Worm (Caenorhabditis elegans) whole organism, L4 larva: ENCODE results near the gene Y41G9A.6.

ENCODE experiments used
- F10B5.3 ChIP-seq: sonication (generic microtip); optimal IDR thresholded peaks from 2 replicates; lab custom pipeline; 2016; ENCODE audit warnings: mild to moderate bottlenecking, missing genetic modification characterization, missing compliant biosample characterization
- F44E2.7 ChIP-seq: fragments of 200-800 bp; sonication (Bioruptor generic); IDR thresholded peaks from 2 replicates; pipeline ENCODE4 v2.1.2; 2022; ENCODE audit warnings: missing genetic modification characterization, missing compliant biosample characterization
- F49E8.2 ChIP-seq: sonication (generic microtip); optimal IDR thresholded peaks from 2 replicates; lab custom pipeline; 2016; ENCODE audit warnings: missing compliant biosample characterization, mild to moderate bottlenecking, missing genetic modification characterization, borderline replicate concordance
- T20F7.1 ChIP-seq: fragments of 200-800 bp; sonication (Bioruptor generic); optimal IDR thresholded peaks from 2 replicates; lab custom pipeline; 2018; ENCODE audit warnings: mild to moderate bottlenecking, missing genetic modification characterization, missing compliant biosample characterization
- Y48G9A.11 ChIP-seq: fragments of 200-800 bp; sonication (Bioruptor generic); IDR thresholded peaks from 2 replicates; pipeline ENCODE4 v1.3.6; 2022; ENCODE audit warnings: missing genetic modification reagents, missing genetic modification characterization, missing compliant biosample characterization
- Y5F2A.4 ChIP-seq: fragments of 200-800 bp; sonication (Bioruptor generic); optimal IDR thresholded peaks from 2 replicates; lab custom pipeline; 2018; ENCODE audit warnings: mild to moderate bottlenecking, missing genetic modification characterization, missing compliant biosample characterization
- ZK337.2 ChIP-seq: fragments of 200-800 bp; sonication (Bioruptor generic); IDR thresholded peaks from 2 replicates; pipeline ENCODE4 v1.3.6; 2022; ENCODE audit warnings: missing genetic modification reagents, missing genetic modification characterization, missing compliant biosample characterization
- arid-1 ChIP-seq: fragments of 200-800 bp; sonication (Bioruptor generic); conservative IDR thresholded peaks from 2 replicates; pipeline ENCODE4 v1.3.6; 2022; ENCODE audit warnings: missing genetic modification reagents, missing genetic modification characterization, missing compliant biosample characterization
- attf-4 ChIP-seq: sonication (generic microtip); optimal IDR thresholded peaks from 3 replicates; lab custom pipeline; 2017; ENCODE audit warnings: missing biosample characterization, missing genetic modification characterization
- ceh-32 ChIP-seq: sonication (generic microtip); optimal IDR thresholded peaks from 2 replicates; lab custom pipeline; 2016; ENCODE audit warnings: mild to moderate bottlenecking, missing genetic modification characterization, missing compliant biosample characterization; ENCODE audit not compliant: poor library complexity
- ceh-44 ChIP-seq: fragments of 200-800 bp; sonication (Bioruptor generic); IDR thresholded peaks from 2 replicates; pipeline ENCODE4 v1.3.6; 2022; ENCODE audit warnings: missing genetic modification reagents, missing genetic modification characterization, missing compliant biosample characterization
- ceh-62 ChIP-seq: sonication (generic microtip); optimal IDR thresholded peaks from 2 replicates; lab custom pipeline; 2017; ENCODE audit warnings: missing biosample characterization, missing genetic modification characterization
- ceh-82 ChIP-seq: sonication (generic microtip); optimal IDR thresholded peaks from 2 replicates; lab custom pipeline; 2017; ENCODE audit warnings: missing biosample characterization, missing genetic modification characterization
- ces-1 ChIP-seq: fragments of 150-350 bp; sonication (generic microtip); optimal IDR thresholded peaks from 4 replicates; lab custom pipeline; 2014; ENCODE audit warnings: missing biosample characterization, missing genetic modification reagents, missing genetic modification characterization
- cey-2 ChIP-seq: sonication (generic microtip); optimal IDR thresholded peaks from 3 replicates; lab custom pipeline; 2017; ENCODE audit warnings: missing genetic modification characterization, mild to moderate bottlenecking, missing compliant biosample characterization, antibody characterized with exemption, borderline replicate concordance; ENCODE audit not compliant: insufficient read depth
- dmd-8 ChIP-seq: fragments of 200-800 bp; sonication (Bioruptor generic); IDR thresholded peaks from 2 replicates; pipeline ENCODE4 v1.3.6; 2022; ENCODE audit warnings: missing genetic modification characterization, missing compliant biosample characterization
- egl-27 ChIP-seq: sonication (generic microtip); optimal IDR thresholded peaks from 3 replicates; lab custom pipeline; 2017; ENCODE audit warnings: missing biosample characterization, missing genetic modification reagents, missing genetic modification characterization
- fkh-10 ChIP-seq: fragments of 150-350 bp; optimal IDR thresholded peaks from 2 replicates; lab custom pipeline; 2014; ENCODE audit warnings: missing biosample characterization, missing genetic modification reagents, missing genetic modification characterization
- fos-1 ChIP-seq: fragments of 150-350 bp; optimal IDR thresholded peaks from 2 replicates; lab custom pipeline; 2014; ENCODE audit warnings: missing biosample characterization, missing genetic modification characterization
- gei-8 ChIP-seq: fragments of 200-800 bp; sonication (Bioruptor generic); optimal IDR thresholded peaks from 2 replicates; lab custom pipeline; 2018; ENCODE audit warnings: mild to moderate bottlenecking, missing genetic modification characterization, missing compliant biosample characterization
- hlh-30 ChIP-seq: sonication (generic microtip); optimal IDR thresholded peaks from 2 replicates; lab custom pipeline; 2017; ENCODE audit warnings: antibody characterized with exemption, mild to moderate bottlenecking, missing genetic modification characterization, missing compliant biosample characterization; ENCODE audit not compliant: insufficient read depth
- hmg-1.1 ChIP-seq: fragments of 200-800 bp; sonication (Bioruptor generic); IDR thresholded peaks from 2 replicates; pipeline ENCODE4 v1.3.6; 2022; ENCODE audit warnings: missing genetic modification reagents, missing genetic modification characterization, missing compliant biosample characterization
- jun-1 ChIP-seq: fragments of 150-350 bp; optimal IDR thresholded peaks from 2 replicates; lab custom pipeline; 2014; ENCODE audit warnings: missing biosample characterization, missing genetic modification reagents, missing genetic modification characterization
- lin-1 ChIP-seq: fragments of 200-800 bp; sonication (Bioruptor generic); IDR thresholded peaks from 2 replicates; pipeline ENCODE4 v1.3.6; 2022; ENCODE audit warnings: missing genetic modification reagents, missing genetic modification characterization, missing compliant biosample characterization
- lin-38 ChIP-seq: fragments of 200-800 bp; sonication (Bioruptor generic); IDR thresholded peaks from 2 replicates; pipeline ENCODE4 v1.3.6; 2022; ENCODE audit warnings: missing genetic modification reagents, missing genetic modification characterization, missing compliant biosample characterization
- lsy-2 ChIP-seq, 2 experiments: fragments of 150-350 bp in 1 of 2; sonication (generic microtip) in 1 of 2; optimal IDR thresholded peaks; 2 replicates each; lab custom pipeline; 2014 to 2017; ENCODE audit warnings: missing biosample characterization in 2 of 2, missing genetic modification characterization in 2 of 2
- madf-5 ChIP-seq, 2 experiments: fragments of 200-800 bp; sonication (Bioruptor generic); IDR thresholded peaks; 2 replicates each; pipeline ENCODE4 v1.3.6; 2022; ENCODE audit warnings: missing compliant biosample characterization in 2 of 2, missing genetic modification characterization in 2 of 2
- mdl-1 ChIP-seq, 2 experiments: fragments of 150-350 bp in 1 of 2; sonication (generic microtip) in 1 of 2; optimal IDR thresholded peaks; 2 replicates each; lab custom pipeline; 2014 to 2017; ENCODE audit warnings: missing biosample characterization in 2 of 2, missing genetic modification characterization in 2 of 2
- mep-1 ChIP-seq: fragments of 150-350 bp; sonication (generic microtip); optimal IDR thresholded peaks from 3 replicates; lab custom pipeline; 2014; ENCODE audit warnings: missing biosample characterization, missing genetic modification characterization
- mes-2 ChIP-seq: sonication (generic microtip); optimal IDR thresholded peaks from 2 replicates; lab custom pipeline; 2016; ENCODE audit warnings: missing genotype, mild to moderate bottlenecking, missing genetic modification characterization, missing compliant biosample characterization; ENCODE audit not compliant: poor library complexity, severe bottlenecking
- nhr-237 ChIP-seq: sonication (generic microtip); optimal IDR thresholded peaks from 2 replicates; lab custom pipeline; 2017; ENCODE audit warnings: missing biosample characterization, missing genetic modification characterization
- nhr-28 ChIP-seq: fragments of 150-350 bp; optimal IDR thresholded peaks from 2 replicates; lab custom pipeline; 2014; ENCODE audit warnings: missing biosample characterization, missing genetic modification characterization
- nhr-41 ChIP-seq: fragments of 200-800 bp; sonication (Bioruptor generic); IDR thresholded peaks from 2 replicates; pipeline ENCODE4 v1.3.6; 2022; ENCODE audit warnings: missing genetic modification reagents, missing genetic modification characterization, missing compliant biosample characterization
- nhr-77 ChIP-seq: fragments of 150-350 bp; optimal IDR thresholded peaks from 2 replicates; lab custom pipeline; 2014; ENCODE audit warnings: missing biosample characterization, missing genetic modification characterization
- pha-4 ChIP-seq, 2 experiments: fragments of 150-350 bp in 1 of 2; fragments of 200-800 bp in 1 of 2; sonication (Bioruptor generic) in 1 of 2; IDR thresholded peaks in 1 of 2; optimal IDR thresholded peaks in 1 of 2; 2 replicates each; pipeline versions ENCODE4 v1.3.6 to Lab custom; 2014 to 2022; ENCODE audit warnings: missing genetic modification characterization in 2 of 2, missing genetic modification reagents in 2 of 2, missing biosample characterization in 1 of 2, missing compliant biosample characterization in 1 of 2
- php-3 ChIP-seq: fragments of 200-800 bp; sonication (Bioruptor generic); IDR thresholded peaks from 2 replicates; pipeline ENCODE4 v1.3.6; 2022; ENCODE audit warnings: missing genetic modification reagents, missing genetic modification characterization, missing compliant biosample characterization
- pqm-1 ChIP-seq: sonication (generic microtip); optimal IDR thresholded peaks from 2 replicates; lab custom pipeline; 2017; ENCODE audit warnings: missing biosample characterization, missing genetic modification characterization
- rbr-2 ChIP-seq: sonication (generic microtip); optimal IDR thresholded peaks from 2 replicates; lab custom pipeline; 2016; ENCODE audit warnings: missing genotype, missing genetic modification characterization, missing compliant biosample characterization
- sdz-12 ChIP-seq: fragments of 200-800 bp; sonication (Bioruptor generic); optimal IDR thresholded peaks from 2 replicates; lab custom pipeline; 2018; ENCODE audit warnings: mild to moderate bottlenecking, missing genetic modification characterization, missing compliant biosample characterization
- skn-1 ChIP-seq: fragments of 150-350 bp; optimal IDR thresholded peaks from 2 replicates; lab custom pipeline; 2014; ENCODE audit warnings: missing biosample characterization, missing genetic modification characterization
- snpc-1.2 ChIP-seq: fragments of 200-800 bp; sonication (Bioruptor generic); IDR thresholded peaks from 2 replicates; pipeline ENCODE4 v1.3.6; 2022; ENCODE audit warnings: missing genetic modification reagents, missing genetic modification characterization, missing compliant biosample characterization
- tag-97 ChIP-seq: fragments of 200-800 bp; sonication (Bioruptor generic); IDR thresholded peaks from 2 replicates; pipeline ENCODE4 v1.3.6; 2022; ENCODE audit warnings: missing genetic modification characterization, missing compliant biosample characterization
- unc-39 ChIP-seq: sonication (generic microtip); optimal IDR thresholded peaks from 2 replicates; lab custom pipeline; 2017; ENCODE audit warnings: missing biosample characterization, missing genetic modification characterization
- unc-62 ChIP-seq, 3 experiments: fragments of 150-350 bp in 1 of 3; sonication (generic microtip); optimal IDR thresholded peaks in 2 of 3; peaks in 1 of 3; 1 replicate in 1 of 3; 2 replicates in 2 of 3; lab custom pipeline; 2014 to 2017; ENCODE audit warnings: missing biosample characterization in 3 of 3, missing genetic modification characterization in 3 of 3, missing genetic modification reagents in 3 of 3, missing genotype in 1 of 3
- vab-7 ChIP-seq: fragments of 200-800 bp; sonication (Bioruptor generic); IDR thresholded peaks from 2 replicates; pipeline ENCODE4 v1.3.6; 2022; ENCODE audit warnings: missing genetic modification reagents, missing genetic modification characterization, missing compliant biosample characterization
- zfp-3 ChIP-seq: fragments of 200-800 bp; sonication (Bioruptor generic); conservative IDR thresholded peaks from 2 replicates; pipeline ENCODE4 v1.3.6; 2022; ENCODE audit warnings: missing genetic modification reagents, missing genetic modification characterization, missing compliant biosample characterization
- zip-2 ChIP-seq: fragments of 150-350 bp; optimal IDR thresholded peaks from 2 replicates; lab custom pipeline; 2014; ENCODE audit warnings: missing biosample characterization, missing genetic modification characterization
- ztf-7 ChIP-seq: fragments of 150-350 bp; optimal IDR thresholded peaks from 2 replicates; lab custom pipeline; 2014; ENCODE audit warnings: missing biosample characterization, missing genetic modification characterization

The Y41G9A.6 gene

DNA sequence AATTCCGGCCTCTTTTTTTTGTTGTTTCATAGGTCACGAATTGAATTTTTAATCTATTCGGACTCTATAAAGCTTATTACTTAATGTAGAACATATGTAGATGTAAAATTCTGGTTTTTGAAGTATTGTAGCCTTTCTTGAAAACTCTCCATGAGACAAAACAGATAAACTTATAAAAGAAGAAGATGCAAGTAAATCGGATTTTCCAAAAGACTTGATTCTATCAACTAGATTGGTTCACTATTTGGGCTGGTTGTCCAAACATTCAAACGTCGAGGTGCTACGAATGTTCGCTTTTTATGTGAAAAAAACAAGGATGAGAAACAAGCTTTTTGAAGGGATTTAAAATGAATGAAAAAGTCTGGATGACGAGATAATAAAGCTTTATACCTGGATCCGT is 36.4 kb upstream of the Y41G9A.6 start:
- TF ChIP-seq fkh-10 (GFP tag; lab: Kevin White, UChicago) (peak; percentile 33), mep-1 (tag; lab: Kevin White, UChicago) (no peak), ces-1 (GFP tag; lab: Kevin White, UChicago) (peak; percentile 53), snpc-1.2 (GFP tag; lab: Robert Waterston, UW) (no peak), nhr-237 (no peak), sdz-12 (GFP tag; lab: Kevin White, UChicago) (no peak)

DNA sequence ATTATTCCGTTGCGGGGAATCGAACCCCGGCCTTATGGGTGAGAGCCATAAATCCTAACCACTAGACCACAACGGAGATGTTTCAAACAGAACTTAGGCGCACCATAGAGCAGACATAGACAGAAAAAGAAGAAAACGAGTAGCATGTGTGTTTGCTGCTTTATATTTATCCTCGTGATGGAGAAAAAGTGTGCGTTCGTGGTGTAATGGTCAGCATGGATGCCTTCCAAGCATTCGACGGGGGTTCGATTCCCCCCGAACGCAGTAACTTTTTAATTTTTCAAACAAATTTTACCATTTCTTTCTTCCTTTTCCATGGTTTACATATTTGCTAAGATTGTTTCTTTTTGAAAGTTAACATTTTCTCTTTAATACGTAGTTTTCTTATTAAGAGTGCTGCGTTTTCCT is 32.4 kb upstream of the Y41G9A.6 start:
- TF ChIP-seq F10B5.3 (tag; lab: Kevin White, UChicago) (peak; percentile 90), cey-2 (tag; lab: Kevin White, UChicago) (peak; percentile 3), F44E2.7 (GFP tag; lab: Robert Waterston, UW) (peak; percentile 99), nhr-77 (tag; lab: Kevin White, UChicago) (peak; percentile 65), ZK337.2 (GFP tag; lab: Robert Waterston, UW) (peak; percentile 95), ceh-32 (tag; lab: Kevin White, UChicago) (peak; percentile 86), ztf-7 (peak; percentile 90), rbr-2 (tag; lab: Kevin White, UChicago) (peak; percentile 95), pha-4 (GFP tag; IDR thresholded peaks at IDR 0.05; lab: Robert Waterston, UW) (peak; percentile 98), pha-4 (tag; optimal IDR thresholded peaks at IDR 0.05; lab: Kevin White, UChicago) (peak; percentile 23), Y48G9A.11 (GFP tag; lab: Robert Waterston, UW) (peak; percentile 91), gei-8 (GFP tag; lab: Kevin White, UChicago) (peak; percentile 97), ceh-82 (no peak), mes-2 (tag; lab: Kevin White, UChicago) (peak; percentile 83), zfp-3 (GFP tag; lab: Robert Waterston, UW) (peak; percentile 95), ceh-62 (tag; lab: Kevin White, UChicago) (no peak), vab-7 (GFP tag; lab: Robert Waterston, UW) (peak; percentile 99), hlh-30 (peak; percentile 83), madf-5 (GFP tag; IDR thresholded peaks at IDR 0.05; lab: Robert Waterston, UW) (peak; percentile 96 to 98), dmd-8 (GFP tag; lab: Robert Waterston, UW) (peak; percentile 100), lin-1 (GFP tag; lab: Robert Waterston, UW) (peak; percentile 97), T20F7.1 (GFP tag; lab: Kevin White, UChicago) (peak; percentile 83), nhr-28 (tag; lab: Kevin White, UChicago) (peak; percentile 63), unc-39 (tag; lab: Kevin White, UChicago) (no peak), jun-1 (tag; lab: Kevin White, UChicago) (peak; percentile 91), mdl-1 (tag; optimal IDR thresholded peaks at IDR 0.05; lab: Kevin White, UChicago) (peak; percentile 34 to 82), hmg-1.1 (GFP tag; lab: Robert Waterston, UW) (peak; percentile 99), ceh-44 (GFP tag; lab: Robert Waterston, UW) (peak; percentile 97), skn-1 (tag; lab: Kevin White, UChicago) (no peak), unc-62 (GFP tag; optimal IDR thresholded peaks at IDR 0.05 in 1 of 2; lab: Kevin White, UChicago) (peak in 1 of 2 experiments; percentile 99), unc-62 (tag; optimal IDR thresholded peaks at IDR 0.05; lab: Kevin White, UChicago) (no peak), php-3 (GFP tag; lab: Robert Waterston, UW) (peak; percentile 96), mep-1 (tag; lab: Kevin White, UChicago) (peak; percentile 97), fos-1 (tag; lab: Kevin White, UChicago) (no peak), arid-1 (GFP tag; lab: Robert Waterston, UW) (peak; percentile 97), lsy-2 (tag; optimal IDR thresholded peaks at IDR 0.05; lab: Kevin White, UChicago) (peak; percentile 67 to 88), pqm-1 (tag; lab: Kevin White, UChicago) (no peak), nhr-237 (peak; percentile 1), attf-4 (tag; lab: Kevin White, UChicago) (no peak), zip-2 (tag; lab: Kevin White, UChicago) (peak; percentile 87), Y5F2A.4 (GFP tag; lab: Kevin White, UChicago) (peak; percentile 92), lin-38 (peak; percentile 89), nhr-41 (peak; percentile 99), tag-97 (GFP tag; lab: Robert Waterston, UW) (no peak), F49E8.2 (peak; percentile 85), egl-27 (tag; lab: Kevin White, UChicago) (peak; percentile 81)
